Fruit fly (Drosophila melanogaster) whole organism, pupa: ENCODE data around the gene CG3982.

Source experiments
- CG12605 ChIP-seq: fragments of 200-800 bp; sonication (Bioruptor generic); IDR thresholded peaks from 2 replicates; pipeline ENCODE4 v1.3.6; 2022; ENCODE audit warnings: missing biosample characterization, missing genetic modification characterization
- EcR ChIP-seq: fragments of 200-800 bp; sonication (Bioruptor generic); optimal IDR thresholded peaks from 3 replicates; lab custom pipeline; 2019; ENCODE audit warnings: missing biosample characterization, missing genetic modification characterization, mild to moderate bottlenecking, moderate library complexity, missing genetic modification reagents
- fd96Ca ChIP-seq: fragments of 200-800 bp; sonication (Bioruptor generic); IDR thresholded peaks from 3 replicates; pipeline ENCODE4 v1.3.6; 2022; ENCODE audit warnings: missing biosample characterization, missing genetic modification characterization
- gl ChIP-seq: fragments of 200-800 bp; sonication (Bioruptor generic); optimal IDR thresholded peaks from 2 replicates; lab custom pipeline; 2018; ENCODE audit warnings: missing biosample characterization, mild to moderate bottlenecking, missing genetic modification characterization

- no peak for TF ChIP-seq fd96Ca (GFP tag; lab: Robert Waterston, UW)
- TF ChIP-seq CG12605 (GFP tag; lab: Robert Waterston, UW): no peak
- no peak for TF ChIP-seq EcR (GFP tag; lab: Kevin White, UChicago)
- no peak for TF ChIP-seq gl (tag; lab: Kevin White, UChicago)
Observed at dm6 chr3L:9465652-9466244, 48.6 kb upstream of the CG3982 start.
